Fruit fly (Drosophila melanogaster) whole organism: ENCODE measurements around the gene tx.

Source experiments
- CG8478 ChIP-seq: fragments of >200 bp; optimal IDR thresholded peaks from 2 replicates; lab custom pipeline; 2018; ENCODE audit warnings: inconsistent platforms
- Dll ChIP-seq: fragments of >200 bp; optimal IDR thresholded peaks from 2 replicates; lab custom pipeline; 2017
- pan ChIP-seq: fragments of >200 bp; optimal IDR thresholded peaks from 2 replicates; lab custom pipeline; 2017
- psq ChIP-seq: fragments of >200 bp; optimal IDR thresholded peaks from 2 replicates; lab custom pipeline; 2017
- usp ChIP-seq: fragments of >200 bp; optimal IDR thresholded peaks from 2 replicates; lab custom pipeline; 2017; ENCODE audit warnings: missing biosample characterization, missing genetic modification characterization, mixed read lengths

DNA sequence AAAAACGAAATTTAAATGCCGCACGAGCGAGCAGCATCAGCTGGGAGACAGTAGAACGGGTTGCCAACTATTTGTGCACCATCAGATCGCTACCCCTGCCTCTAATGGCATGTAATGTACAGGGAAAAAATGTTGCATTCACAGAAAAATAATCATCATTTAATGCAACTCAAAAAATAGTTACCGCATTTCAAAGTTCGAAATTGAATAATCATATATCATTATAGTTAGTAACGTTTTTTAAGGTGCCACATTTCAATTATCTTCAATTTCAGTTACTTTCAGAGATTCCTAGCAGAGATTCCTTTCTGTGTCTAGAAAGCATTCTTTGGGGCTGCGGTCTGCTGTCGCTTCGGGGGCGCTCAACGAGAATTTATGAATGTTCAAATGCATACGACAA, 40.7 kb downstream of the tx start:
- TF ChIP-seq Dll (lab: Kevin White, UChicago), result no peak
- no peak for TF ChIP-seq psq (lab: Kevin White, UChicago)
- no peak for TF ChIP-seq CG8478 (lab: Kevin White, UChicago)
- no peak for TF ChIP-seq usp
- TF ChIP-seq pan (lab: Kevin White, UChicago), result no peak
